Worm (Caenorhabditis elegans) whole organism, young adult: ENCODE results near the gene B0244.7.

Experiments used
- D2030.7 ChIP-seq: fragments of 200-800 bp; sonication (Bioruptor generic); IDR thresholded peaks from 2 replicates; pipeline ENCODE4 v1.3.6; 2022; ENCODE audit warnings: missing genetic modification reagents, missing genetic modification characterization, missing compliant biosample characterization
- F23B12.7 ChIP-seq: sonication (generic microtip); optimal IDR thresholded peaks from 2 replicates; lab custom pipeline; 2017; ENCODE audit warnings: missing genetic modification characterization, mild to moderate bottlenecking, missing compliant biosample characterization, antibody characterized with exemption, moderate library complexity; ENCODE audit not compliant: insufficient read depth
- F33H1.4 ChIP-seq: fragments of 200-800 bp; sonication (Bioruptor generic); IDR thresholded peaks from 2 replicates; pipeline ENCODE4 v1.3.6; 2022; ENCODE audit warnings: missing genetic modification reagents, missing genetic modification characterization, missing compliant biosample characterization
- F49E8.2 ChIP-seq: sonication (generic microtip); optimal IDR thresholded peaks from 3 replicates; lab custom pipeline; 2017; ENCODE audit warnings: missing genetic modification characterization, mild to moderate bottlenecking, missing compliant biosample characterization, antibody characterized with exemption, moderate library complexity; ENCODE audit not compliant: insufficient read depth
- F57A8.1 ChIP-seq: fragments of 200-800 bp; sonication (Bioruptor generic); optimal IDR thresholded peaks from 2 replicates; lab custom pipeline; 2018; ENCODE audit warnings: mild to moderate bottlenecking, missing genetic modification characterization, moderate library complexity, missing compliant biosample characterization
- T07F8.4 ChIP-seq: sonication (generic microtip); optimal IDR thresholded peaks from 2 replicates; lab custom pipeline; 2016; ENCODE audit warnings: mild to moderate bottlenecking, missing genetic modification characterization, moderate library complexity, missing compliant biosample characterization
- T26A5.8 ChIP-seq: sonication (generic microtip); optimal IDR thresholded peaks from 2 replicates; lab custom pipeline; 2016; ENCODE audit warnings: missing genetic modification characterization, missing compliant biosample characterization
- Y53F4B.3 ChIP-seq: fragments of 200-800 bp; sonication (Bioruptor generic); IDR thresholded peaks from 2 replicates; pipeline ENCODE4 v1.3.6; 2022; ENCODE audit warnings: missing genetic modification reagents, missing genetic modification characterization, missing compliant biosample characterization
- Y53G8AR.9 ChIP-seq: fragments of 200-800 bp; sonication (Bioruptor generic); conservative IDR thresholded peaks from 2 replicates; pipeline ENCODE4 v1.3.6; 2022; ENCODE audit warnings: missing genetic modification reagents, missing genetic modification characterization, missing compliant biosample characterization
- Y79H2A.3 ChIP-seq: fragments of 200-800 bp; sonication (Bioruptor generic); conservative IDR thresholded peaks from 2 replicates; pipeline ENCODE4 v1.3.6; 2022; ENCODE audit warnings: missing genetic modification reagents, missing genetic modification characterization, missing compliant biosample characterization
- ama-1 ChIP-seq, 3 experiments: fragments of 150-350 bp in 1 of 3; sonication (generic microtip) in 2 of 3; optimal IDR thresholded peaks; 2 replicates each; lab custom pipeline; 2014 to 2018; ENCODE audit warnings: missing biosample characterization in 2 of 3, missing genetic modification characterization in 2 of 3, missing genetic modification reagents in 2 of 3
- atf-7 ChIP-seq: sonication (generic microtip); optimal IDR thresholded peaks from 2 replicates; lab custom pipeline; 2017; ENCODE audit warnings: mild to moderate bottlenecking, missing genetic modification characterization, missing compliant biosample characterization
- attf-3 ChIP-seq: fragments of 200-800 bp; sonication (Bioruptor generic); conservative IDR thresholded peaks from 2 replicates; pipeline ENCODE4 v1.3.6; 2022; ENCODE audit warnings: missing genetic modification reagents, missing genetic modification characterization, missing compliant biosample characterization
- attf-5 ChIP-seq: fragments of 200-800 bp; sonication (Bioruptor generic); optimal IDR thresholded peaks from 2 replicates; lab custom pipeline; 2018; ENCODE audit warnings: mild to moderate bottlenecking, missing genetic modification characterization, missing compliant biosample characterization
- bed-2 ChIP-seq: fragments of 200-800 bp; sonication (Bioruptor generic); IDR thresholded peaks from 2 replicates; pipeline ENCODE4 v1.3.6; 2022; ENCODE audit warnings: missing genetic modification reagents, missing genetic modification characterization, missing compliant biosample characterization
- ceh-100 ChIP-seq: fragments of 200-800 bp; sonication (Bioruptor generic); IDR thresholded peaks from 2 replicates; pipeline ENCODE4 v1.3.6; 2022; ENCODE audit warnings: missing genetic modification reagents, missing genetic modification characterization, missing compliant biosample characterization
- ceh-27 ChIP-seq: fragments of 200-800 bp; sonication (Bioruptor generic); optimal IDR thresholded peaks from 2 replicates; lab custom pipeline; 2018; ENCODE audit warnings: mild to moderate bottlenecking, missing genetic modification characterization, moderate library complexity, missing compliant biosample characterization
- chd-7 ChIP-seq: sonication (generic microtip); optimal IDR thresholded peaks from 2 replicates; lab custom pipeline; 2016; ENCODE audit warnings: mild to moderate bottlenecking, missing genetic modification characterization, moderate library complexity, missing compliant biosample characterization
- die-1 ChIP-seq: sonication (generic microtip); optimal IDR thresholded peaks from 2 replicates; lab custom pipeline; 2016; ENCODE audit warnings: missing genotype, mild to moderate bottlenecking, missing genetic modification characterization, missing compliant biosample characterization
- dox-1 ChIP-seq: fragments of 200-800 bp; sonication (Bioruptor generic); IDR thresholded peaks from 2 replicates; pipeline ENCODE4 v1.3.6; 2022; ENCODE audit warnings: missing genetic modification reagents, missing genetic modification characterization, missing compliant biosample characterization
- dpff-1 ChIP-seq: sonication (generic microtip); optimal IDR thresholded peaks from 2 replicates; lab custom pipeline; 2017; ENCODE audit warnings: mild to moderate bottlenecking, missing genetic modification characterization, missing compliant biosample characterization
- him-1 ChIP-seq: sonication (generic microtip); optimal IDR thresholded peaks from 2 replicates; lab custom pipeline; 2016; ENCODE audit warnings: missing genotype, missing genetic modification reagents, missing genetic modification characterization, missing compliant biosample characterization
- hrde-1 ChIP-seq: sonication (generic microtip); optimal IDR thresholded peaks from 2 replicates; lab custom pipeline; 2016; ENCODE audit warnings: missing genetic modification characterization, mild to moderate bottlenecking, missing compliant biosample characterization, moderate library complexity, missing genotype, missing genetic modification reagents, borderline replicate concordance
- let-526 ChIP-seq: fragments of 200-800 bp; sonication (Bioruptor generic); IDR thresholded peaks from 2 replicates; pipeline ENCODE4 v1.3.6; 2022; ENCODE audit warnings: missing genetic modification reagents, missing genetic modification characterization, missing compliant biosample characterization
- let-607 ChIP-seq, 2 experiments: fragments of 200-800 bp in 1 of 2; sonication (Bioruptor generic) in 1 of 2; sonication (generic microtip) in 1 of 2; optimal IDR thresholded peaks; 2 replicates each; lab custom pipeline; 2016 to 2018; ENCODE audit warnings: mild to moderate bottlenecking in 2 of 2, missing compliant biosample characterization in 2 of 2, missing genetic modification characterization in 2 of 2, moderate library complexity in 2 of 2, missing genotype in 1 of 2
- lin-26 ChIP-seq: fragments of 200-800 bp; sonication (Bioruptor generic); IDR thresholded peaks from 2 replicates; pipeline ENCODE4 v1.3.6; 2022; ENCODE audit warnings: missing genetic modification reagents, missing genetic modification characterization, missing compliant biosample characterization
- lin-54 ChIP-seq: fragments of 200-800 bp; sonication (Bioruptor generic); optimal IDR thresholded peaks from 2 replicates; lab custom pipeline; 2018; ENCODE audit warnings: mild to moderate bottlenecking, missing genetic modification characterization, missing compliant biosample characterization
- madf-10 ChIP-seq: sonication (generic microtip); optimal IDR thresholded peaks from 2 replicates; lab custom pipeline; 2016; ENCODE audit warnings: mild to moderate bottlenecking, missing genetic modification characterization, missing compliant biosample characterization
- madf-3 ChIP-seq: fragments of 200-800 bp; sonication (Bioruptor generic); IDR thresholded peaks from 2 replicates; pipeline ENCODE4 v1.3.6; 2022; ENCODE audit warnings: missing genetic modification reagents, missing genetic modification characterization, missing compliant biosample characterization
- mel-28 ChIP-seq: sonication (generic microtip); optimal IDR thresholded peaks from 2 replicates; lab custom pipeline; 2016; ENCODE audit warnings: borderline replicate concordance, mild to moderate bottlenecking, missing genetic modification characterization, missing compliant biosample characterization
- nfya-2 ChIP-seq: fragments of 200-800 bp; sonication (Bioruptor generic); IDR thresholded peaks from 2 replicates; pipeline ENCODE4 v1.3.6; 2022; ENCODE audit warnings: missing genetic modification reagents, missing genetic modification characterization, missing compliant biosample characterization
- nfyb-1 ChIP-seq: fragments of 200-800 bp; sonication (Bioruptor generic); IDR thresholded peaks from 2 replicates; pipeline ENCODE4 v1.3.6; 2022; ENCODE audit warnings: missing genetic modification reagents, missing genetic modification characterization, missing compliant biosample characterization
- nhr-179 ChIP-seq: sonication (generic microtip); optimal IDR thresholded peaks from 2 replicates; lab custom pipeline; 2016; ENCODE audit warnings: mild to moderate bottlenecking, missing genetic modification characterization, missing compliant biosample characterization
- nhr-27 ChIP-seq: fragments of 200-800 bp; sonication (Bioruptor generic); optimal IDR thresholded peaks from 2 replicates; lab custom pipeline; 2018; ENCODE audit warnings: mild to moderate bottlenecking, missing genetic modification characterization, moderate library complexity, missing compliant biosample characterization
- nhr-90 ChIP-seq: sonication (generic microtip); optimal IDR thresholded peaks from 2 replicates; lab custom pipeline; 2016; ENCODE audit warnings: missing genotype, mild to moderate bottlenecking, missing genetic modification characterization, missing compliant biosample characterization
- pbrm-1 ChIP-seq: fragments of 200-800 bp; sonication (Bioruptor generic); IDR thresholded peaks from 2 replicates; pipeline ENCODE4 v1.3.6; 2022; ENCODE audit warnings: missing genetic modification reagents, missing genetic modification characterization, missing compliant biosample characterization
- sea-2 ChIP-seq: fragments of 200-800 bp; sonication (Bioruptor generic); IDR thresholded peaks from 2 replicates; pipeline ENCODE4 v1.3.6; 2022; ENCODE audit warnings: missing genetic modification characterization, missing compliant biosample characterization
- snpc-3.4 ChIP-seq: sonication (generic microtip); optimal IDR thresholded peaks from 2 replicates; lab custom pipeline; 2017; ENCODE audit warnings: missing genetic modification characterization, mild to moderate bottlenecking, missing compliant biosample characterization, antibody characterized with exemption, moderate library complexity, missing genotype, missing genetic modification reagents
- somi-1 ChIP-seq: fragments of 200-800 bp; sonication (Bioruptor generic); optimal IDR thresholded peaks from 2 replicates; lab custom pipeline; 2018; ENCODE audit warnings: mild to moderate bottlenecking, missing genetic modification characterization, missing compliant biosample characterization
- sptf-2 ChIP-seq: fragments of 200-800 bp; sonication (Bioruptor generic); optimal IDR thresholded peaks from 2 replicates; lab custom pipeline; 2018; ENCODE audit warnings: mild to moderate bottlenecking, missing genetic modification characterization, missing compliant biosample characterization
- tbx-9 ChIP-seq: sonication (generic microtip); optimal IDR thresholded peaks from 2 replicates; lab custom pipeline; 2016; ENCODE audit warnings: borderline replicate concordance, missing genetic modification characterization, inconsistent platforms, missing compliant biosample characterization
- zim-3 ChIP-seq: sonication (generic microtip); optimal IDR thresholded peaks from 2 replicates; lab custom pipeline; 2017; ENCODE audit warnings: mild to moderate bottlenecking, missing genetic modification characterization, moderate library complexity, missing compliant biosample characterization
- ztf-28 ChIP-seq: fragments of 200-800 bp; sonication (Bioruptor generic); IDR thresholded peaks from 2 replicates; pipeline ENCODE4 v1.3.6; 2022; ENCODE audit warnings: missing genetic modification reagents, missing genetic modification characterization, missing compliant biosample characterization
- ztf-3 ChIP-seq: fragments of 200-800 bp; sonication (Bioruptor generic); optimal IDR thresholded peaks from 2 replicates; lab custom pipeline; 2018; ENCODE audit warnings: mild to moderate bottlenecking, missing genetic modification characterization, missing compliant biosample characterization

The B0244.7 gene

ce11 chrIII:5758519-5759099 is 27.3 kb downstream of the B0244.7 start (continued):
- TF ChIP-seq Y53F4B.3 (GFP tag; lab: Robert Waterston, UW) (no peak), attf-5 (GFP tag; lab: Kevin White, UChicago) (no peak), F49E8.2 (tag; lab: Kevin White, UChicago) (no peak), zim-3 (tag; lab: Kevin White, UChicago) (no peak), nfya-2 (GFP tag; lab: Robert Waterston, UW) (no peak), atf-7 (tag; lab: Kevin White, UChicago) (peak; percentile 95), F57A8.1 (no peak), bed-2 (GFP tag; lab: Robert Waterston, UW) (no peak), mel-28 (tag; lab: Kevin White, UChicago) (no peak), madf-10 (tag; lab: Kevin White, UChicago) (no peak), ceh-100 (GFP tag; lab: Robert Waterston, UW) (no peak), dpff-1 (tag; lab: Kevin White, UChicago) (no peak), hrde-1 (tag; lab: Kevin White, UChicago) (no peak), Y53G8AR.9 (no peak), somi-1 (GFP tag; lab: Kevin White, UChicago) (no peak), ceh-27 (peak; percentile 17)
- TF ChIP-seq, all 124 proteins: peak for 13

- no peak for TF ChIP-seq T26A5.8
- no peak for TF ChIP-seq dox-1 (GFP tag; lab: Robert Waterston, UW)
- no peak for TF ChIP-seq ztf-28 (GFP tag; lab: Robert Waterston, UW)
- no peak for TF ChIP-seq nfyb-1 (GFP tag; lab: Robert Waterston, UW)
- TF ChIP-seq F23B12.7: no peak
- no peak for TF ChIP-seq die-1
- TF ChIP-seq madf-3 (GFP tag; lab: Robert Waterston, UW): no peak
- no peak for TF ChIP-seq sea-2 (GFP tag; lab: Robert Waterston, UW)
- TF ChIP-seq nhr-27 (tag; lab: Kevin White, UChicago): no peak
- no peak for TF ChIP-seq him-1 (tag; lab: Kevin White, UChicago)
- TF ChIP-seq ceh-27: no peak
- no peak for TF ChIP-seq let-526 (GFP tag; lab: Robert Waterston, UW)
- TF ChIP-seq hrde-1 (tag; lab: Kevin White, UChicago): no peak
Observed at ce11 chrIII:5760721-5761120, 29.4 kb downstream of the B0244.7 start.

- TF ChIP-seq ama-1 (optimal IDR thresholded peaks at IDR 0.05; lab: Kevin White, UChicago) (no peak), ama-1 (GFP tag; optimal IDR thresholded peaks at IDR 0.05; lab: Kevin White, UChicago) (peak in 1 of 2 experiments; percentile 48), F33H1.4 (GFP tag; lab: Robert Waterston, UW) (peak; percentile 42), ceh-27 (no peak), lin-54 (GFP tag; lab: Kevin White, UChicago) (peak; percentile 50), pbrm-1 (GFP tag; lab: Robert Waterston, UW) (0 out of 2 replicates have a peak, but pooled peaks have one; percentile 45), sea-2 (GFP tag; lab: Robert Waterston, UW) (no peak), hrde-1 (tag; lab: Kevin White, UChicago) (peak; percentile 21), tbx-9 (no peak), lin-26 (GFP tag; lab: Robert Waterston, UW) (peak; percentile 92), nhr-90 (tag; lab: Kevin White, UChicago) (peak; percentile 50), D2030.7 (GFP tag; lab: Robert Waterston, UW) (peak; percentile 71; the same call in 1 of the 2 replicates), sptf-2 (GFP tag; lab: Kevin White, UChicago) (no peak), nfyb-1 (GFP tag; lab: Robert Waterston, UW) (peak; percentile 68), chd-7 (tag; lab: Kevin White, UChicago) (peak; percentile 71), let-607 (tag; optimal IDR thresholded peaks at IDR 0.05; lab: Kevin White, UChicago) (peak in 1 of 2 experiments; percentile 43), T07F8.4 (tag; lab: Kevin White, UChicago) (peak; percentile 51), snpc-3.4 (tag; lab: Kevin White, UChicago) (peak; percentile 64), nhr-179 (tag; lab: Kevin White, UChicago) (no peak), ztf-3 (GFP tag; lab: Kevin White, UChicago) (no peak), Y79H2A.3 (no peak), attf-3 (GFP tag; lab: Robert Waterston, UW) (0 out of 2 replicates have a peak, but pooled peaks have one; percentile 24)
Observed at ce11 chrIII:5761886-5762285, 30.6 kb downstream of the B0244.7 start.
